Fruit fly (Drosophila melanogaster) whole organism, embryonic: Measurements from ENCODE around the gene CG12607.

Experiments
- B-H2 ChIP-seq: fragments of 200-800 bp; sonication (Bioruptor generic); optimal IDR thresholded peaks from 2 replicates; lab custom pipeline; 2018; ENCODE audit warnings: missing biosample characterization, mild to moderate bottlenecking, missing genetic modification characterization
- CG10147 ChIP-seq: fragments of 200-800 bp; sonication (Bioruptor generic); optimal IDR thresholded peaks from 2 replicates; lab custom pipeline; 2019; ENCODE audit warnings: missing biosample characterization, mild to moderate bottlenecking, missing genetic modification characterization, moderate library complexity
- CG12071 ChIP-seq: fragments of 200-800 bp; sonication (Bioruptor generic); optimal IDR thresholded peaks from 3 replicates; lab custom pipeline; 2018; ENCODE audit warnings: missing biosample characterization, mild to moderate bottlenecking, missing genetic modification characterization
- CG1233 ChIP-seq: fragments of 200-800 bp; sonication (Bioruptor generic); optimal IDR thresholded peaks from 4 replicates; lab custom pipeline; 2018; ENCODE audit warnings: missing biosample characterization, mild to moderate bottlenecking, missing genetic modification characterization
- CG12744 ChIP-seq: fragments of 200-800 bp; sonication (Bioruptor generic); optimal IDR thresholded peaks from 2 replicates; lab custom pipeline; 2016; ENCODE audit warnings: missing biosample characterization, missing genetic modification characterization
- CG15011 ChIP-seq: fragments of 200-800 bp; sonication (Bioruptor generic); optimal IDR thresholded peaks from 3 replicates; lab custom pipeline; 2018; ENCODE audit warnings: missing biosample characterization, mild to moderate bottlenecking, missing genetic modification characterization
- CG1529 ChIP-seq: fragments of 200-800 bp; sonication (Bioruptor generic); optimal IDR thresholded peaks from 3 replicates; lab custom pipeline; 2018; ENCODE audit warnings: missing biosample characterization, missing genetic modification characterization
- CG15601 ChIP-seq: fragments of 200-800 bp; sonication (Bioruptor generic); optimal IDR thresholded peaks from 3 replicates; lab custom pipeline; 2019; ENCODE audit warnings: missing biosample characterization, mild to moderate bottlenecking, missing genetic modification characterization, moderate library complexity
- CG16815 ChIP-seq: fragments of 200-800 bp; sonication (Bioruptor generic); optimal IDR thresholded peaks from 3 replicates; lab custom pipeline; 2017; ENCODE audit warnings: missing biosample characterization, mild to moderate bottlenecking, missing genetic modification characterization
- CG17328 ChIP-seq: fragments of 200-800 bp; sonication (Bioruptor generic); IDR thresholded peaks from 2 replicates; pipeline ENCODE4 v1.3.6; 2022; ENCODE audit warnings: missing biosample characterization, missing genetic modification characterization
- CG17385 ChIP-seq: fragments of 200-800 bp; sonication (Bioruptor generic); optimal IDR thresholded peaks from 3 replicates; lab custom pipeline; 2018; ENCODE audit warnings: missing biosample characterization, mild to moderate bottlenecking, missing genetic modification characterization
- CG4730 ChIP-seq: fragments of 200-800 bp; sonication (Bioruptor generic); IDR thresholded peaks from 2 replicates; pipeline ENCODE4 v1.3.6; 2022; ENCODE audit warnings: missing biosample characterization, missing genetic modification characterization
- CG5953 ChIP-seq: fragments of 200-800 bp; sonication (Bioruptor generic); IDR thresholded peaks from 2 replicates; pipeline ENCODE4 v1.3.6; 2022; ENCODE audit warnings: missing biosample characterization, missing genetic modification characterization
- CG7271 ChIP-seq: fragments of 200-800 bp; sonication (Bioruptor generic); optimal IDR thresholded peaks from 2 replicates; lab custom pipeline; 2018; ENCODE audit warnings: missing biosample characterization, mild to moderate bottlenecking, missing genetic modification characterization, moderate library complexity
- CG7372 ChIP-seq: fragments of 200-800 bp; sonication (Bioruptor generic); IDR thresholded peaks from 2 replicates; pipeline ENCODE4 v1.3.6; 2022; ENCODE audit warnings: missing biosample characterization, missing genetic modification characterization
- CG8281 ChIP-seq: fragments of 200-800 bp; sonication (Bioruptor generic); optimal IDR thresholded peaks from 2 replicates; lab custom pipeline; 2018; ENCODE audit warnings: missing biosample characterization, mild to moderate bottlenecking, missing genetic modification characterization, moderate library complexity
- CG8359 ChIP-seq: fragments of 200-800 bp; sonication (Bioruptor generic); optimal IDR thresholded peaks from 2 replicates; lab custom pipeline; 2017; ENCODE audit warnings: missing biosample characterization, mild to moderate bottlenecking, missing genetic modification characterization, borderline replicate concordance
- CG9215 ChIP-seq: fragments of 200-800 bp; sonication (Bioruptor generic); IDR thresholded peaks from 2 replicates; pipeline ENCODE4 v1.3.6; 2022; ENCODE audit warnings: missing biosample characterization, missing genetic modification characterization
- CG9437 ChIP-seq: fragments of 200-800 bp; sonication (Bioruptor generic); optimal IDR thresholded peaks from 2 replicates; lab custom pipeline; 2018; ENCODE audit warnings: missing biosample characterization, mild to moderate bottlenecking, missing genetic modification characterization
- CG9727 ChIP-seq: fragments of 200-800 bp; sonication (Bioruptor generic); optimal IDR thresholded peaks from 3 replicates; lab custom pipeline; 2017; ENCODE audit warnings: missing biosample characterization, mild to moderate bottlenecking, missing genetic modification characterization
- Camta ChIP-seq: fragments of 200-800 bp; sonication (Bioruptor generic); optimal IDR thresholded peaks from 2 replicates; lab custom pipeline; 2016; ENCODE audit warnings: missing biosample characterization, missing genetic modification characterization
- CkIIα-i1 ChIP-seq: fragments of 200-800 bp; sonication (Bioruptor generic); IDR thresholded peaks from 2 replicates; pipeline ENCODE4 v1.3.6; 2022; ENCODE audit warnings: missing biosample characterization, missing genetic modification characterization
- Dip3 ChIP-seq: fragments of 200-800 bp; sonication (Bioruptor generic); optimal IDR thresholded peaks from 3 replicates; lab custom pipeline; 2016; ENCODE audit warnings: missing biosample characterization, missing genetic modification characterization
- Fer3 ChIP-seq: fragments of 200-800 bp; sonication (Bioruptor generic); optimal IDR thresholded peaks from 2 replicates; lab custom pipeline; 2018; ENCODE audit warnings: missing biosample characterization, mild to moderate bottlenecking, missing genetic modification characterization, moderate library complexity
- Hey ChIP-seq: fragments of 200-800 bp; sonication (Bioruptor generic); optimal IDR thresholded peaks from 3 replicates; lab custom pipeline; 2018; ENCODE audit warnings: missing biosample characterization, mild to moderate bottlenecking, missing genetic modification characterization
- HmgZ ChIP-seq: fragments of 200-800 bp; sonication (Bioruptor generic); optimal IDR thresholded peaks from 2 replicates; lab custom pipeline; 2018; ENCODE audit warnings: missing biosample characterization, mild to moderate bottlenecking, missing genetic modification characterization
- Hr51 ChIP-seq, 2 experiments: fragments of 200-800 bp; sonication (Bioruptor generic); optimal IDR thresholded peaks; 2 replicates in 1 of 2; 3 replicates in 1 of 2; lab custom pipeline; 2016 to 2018; ENCODE audit warnings: missing biosample characterization in 2 of 2, missing genetic modification characterization in 2 of 2, mild to moderate bottlenecking in 1 of 2, moderate library complexity in 1 of 2
- Mes4 ChIP-seq: fragments of 200-800 bp; sonication (Bioruptor generic); optimal IDR thresholded peaks from 2 replicates; lab custom pipeline; 2016; ENCODE audit warnings: missing biosample characterization, missing genetic modification characterization
- NfI ChIP-seq: fragments of 200-800 bp; sonication (Bioruptor generic); optimal IDR thresholded peaks from 3 replicates; lab custom pipeline; 2018; ENCODE audit warnings: missing biosample characterization, mild to moderate bottlenecking, missing genetic modification characterization, moderate library complexity
- Xrp1 ChIP-seq: fragments of 200-800 bp; sonication (Bioruptor generic); IDR thresholded peaks from 2 replicates; pipeline ENCODE4 v1.3.6; 2022; ENCODE audit warnings: missing biosample characterization, missing genetic modification characterization
- dysf ChIP-seq: fragments of 200-800 bp; sonication (Bioruptor generic); IDR thresholded peaks from 3 replicates; pipeline ENCODE4 v1.3.6; 2022; ENCODE audit warnings: missing biosample characterization, missing genetic modification characterization
- ewg ChIP-seq: fragments of 200-800 bp; sonication (Bioruptor generic); optimal IDR thresholded peaks from 3 replicates; lab custom pipeline; 2017; ENCODE audit warnings: mild to moderate bottlenecking, missing biosample characterization, missing genetic modification reagents, missing genetic modification characterization
- exex ChIP-seq: fragments of 200-800 bp; sonication (Bioruptor generic); optimal IDR thresholded peaks from 4 replicates; lab custom pipeline; 2018; ENCODE audit warnings: missing biosample characterization, mild to moderate bottlenecking, missing genetic modification characterization, moderate library complexity
- fd64A ChIP-seq: fragments of 200-800 bp; sonication (Bioruptor generic); optimal IDR thresholded peaks from 3 replicates; lab custom pipeline; 2018; ENCODE audit warnings: missing biosample characterization, mild to moderate bottlenecking, missing genetic modification characterization
- gsb ChIP-seq: fragments of 200-800 bp; sonication (Bioruptor generic); IDR thresholded peaks from 2 replicates; pipeline ENCODE4 v1.3.6; 2022; ENCODE audit warnings: missing biosample characterization, missing genetic modification characterization
- hb ChIP-seq: fragments of 200-800 bp; sonication (Bioruptor generic); IDR thresholded peaks from 3 replicates; pipeline ENCODE4 v1.3.6; 2022; ENCODE audit warnings: missing biosample characterization, missing genetic modification characterization; ENCODE audit not compliant: partially characterized antibody
- jing ChIP-seq: fragments of 200-800 bp; sonication (Bioruptor generic); optimal IDR thresholded peaks from 2 replicates; lab custom pipeline; 2018; ENCODE audit warnings: missing biosample characterization, mild to moderate bottlenecking, missing genetic modification characterization
- lola ChIP-seq, 3 experiments: fragments of >200 bp in 2 of 3; fragments of 200-800 bp in 1 of 3; sonication (Bioruptor generic) in 1 of 3; optimal IDR thresholded peaks; 2 replicates each; lab custom pipeline; 2017 to 2019; ENCODE audit warnings: missing biosample characterization in 3 of 3, missing genetic modification characterization in 3 of 3, mild to moderate bottlenecking in 1 of 3, moderate library complexity in 1 of 3
- pfk ChIP-seq: fragments of 200-800 bp; sonication (Bioruptor generic); optimal IDR thresholded peaks from 2 replicates; lab custom pipeline; 2018; ENCODE audit warnings: missing biosample characterization, mild to moderate bottlenecking, missing genetic modification characterization, moderate library complexity
- psq ChIP-seq: fragments of 200-800 bp; sonication (Bioruptor generic); optimal IDR thresholded peaks from 2 replicates; lab custom pipeline; 2017; ENCODE audit warnings: missing biosample characterization, missing genetic modification characterization
- rib ChIP-seq: fragments of 200-800 bp; sonication (Bioruptor generic); IDR thresholded peaks from 2 replicates; pipeline ENCODE4 v1.3.6; 2022; ENCODE audit warnings: missing biosample characterization, missing genetic modification characterization
- sisA ChIP-seq: fragments of 200-800 bp; sonication (Bioruptor generic); IDR thresholded peaks from 2 replicates; pipeline ENCODE4 v1.3.6; 2022; ENCODE audit warnings: missing biosample characterization, missing genetic modification characterization
- stc ChIP-seq: fragments of 200-800 bp; sonication (Bioruptor generic); IDR thresholded peaks from 2 replicates; pipeline ENCODE4 v1.3.6; 2022; ENCODE audit warnings: missing biosample characterization, missing genetic modification characterization
- sug ChIP-seq: fragments of 200-800 bp; optimal IDR thresholded peaks from 2 replicates; lab custom pipeline; 2019; ENCODE audit warnings: missing biosample characterization, mild to moderate bottlenecking, missing genetic modification characterization, moderate library complexity
- tio ChIP-seq: fragments of 200-800 bp; sonication (Bioruptor generic); optimal IDR thresholded peaks from 2 replicates; lab custom pipeline; 2017; ENCODE audit warnings: missing biosample characterization, missing genetic modification characterization, inconsistent platforms
- toy ChIP-seq: fragments of 200-800 bp; sonication (Bioruptor generic); IDR thresholded peaks from 2 replicates; pipeline ENCODE4 v1.3.6; 2022; ENCODE audit warnings: missing biosample characterization, missing genetic modification characterization
- vvl ChIP-seq: fragments of 200-800 bp; sonication (Bioruptor generic); IDR thresholded peaks from 2 replicates; pipeline ENCODE4 v1.3.6; 2022; ENCODE audit warnings: missing biosample characterization, missing genetic modification characterization
- wek ChIP-seq: fragments of 200-800 bp; sonication (Bioruptor generic); optimal IDR thresholded peaks from 3 replicates; lab custom pipeline; 2018; ENCODE audit warnings: missing biosample characterization, mild to moderate bottlenecking, missing genetic modification characterization, moderate library complexity
- zf30C ChIP-seq: fragments of 200-800 bp; sonication (Bioruptor generic); optimal IDR thresholded peaks from 3 replicates; lab custom pipeline; 2018; ENCODE audit warnings: missing biosample characterization, mild to moderate bottlenecking, missing genetic modification characterization

The CG12607 gene

DNA sequence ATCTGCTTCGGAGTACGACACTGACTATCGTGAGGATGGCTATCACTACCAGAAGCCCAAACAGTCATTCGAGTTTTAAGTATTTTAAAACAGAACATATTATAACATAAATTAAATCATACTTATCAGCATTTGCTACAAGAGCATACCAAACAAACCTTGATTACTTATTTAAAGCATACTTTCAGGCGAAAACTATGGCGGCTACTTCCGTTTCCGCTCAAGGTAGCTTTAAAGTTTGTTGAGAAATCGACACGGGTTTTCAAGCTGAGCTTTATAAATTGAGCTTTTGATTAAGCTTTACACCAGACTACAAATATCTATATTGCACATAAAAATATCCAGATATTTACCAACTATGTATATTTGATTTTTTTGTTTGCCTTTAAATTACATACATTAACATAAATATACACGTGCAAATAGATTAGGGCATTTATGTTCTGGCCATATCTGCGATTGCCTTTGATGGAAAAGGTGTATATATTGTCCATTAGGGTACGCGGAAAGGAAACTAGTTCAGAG is 28.6 kb downstream of the CG12607 start (continued):
- TF ChIP-seq jing (GFP tag; lab: Kevin White, UChicago), result peak; percentile 36
- TF ChIP-seq CG12744, result peak; percentile 91
- peak; percentile 81 for TF ChIP-seq CG5953 (GFP tag; lab: Robert Waterston, UW)
- peak; percentile 84 for TF ChIP-seq CG17328 (GFP tag; lab: Robert Waterston, UW)
- TF ChIP-seq CG10147 (GFP tag; lab: Kevin White, UChicago), result peak; percentile 88
- peak; percentile 72 for TF ChIP-seq sug (tag; lab: Kevin White, UChicago)
- peak; percentile 86 for TF ChIP-seq CG15011 (GFP tag; lab: Kevin White, UChicago)
- TF ChIP-seq rib (GFP tag; lab: Robert Waterston, UW), result no peak; the same call in 1 of the 2 replicates
- TF ChIP-seq CG16815 (GFP tag; lab: Kevin White, UChicago), result no peak
- peak; percentile 22 for TF ChIP-seq tio (GFP tag; lab: Kevin White, UChicago)
- peak; percentile 55 for TF ChIP-seq ewg
- TF ChIP-seq vvl (GFP tag; lab: Robert Waterston, UW), result peak; percentile 89
- peak; percentile 94 for TF ChIP-seq CG7271 (tag; lab: Kevin White, UChicago)
- TF ChIP-seq gsb (GFP tag; lab: Robert Waterston, UW), result 0 out of 2 replicates have a peak, but pooled peaks have one; percentile 22
- TF ChIP-seq dysf (GFP tag; lab: Robert Waterston, UW), result peak; percentile 35; the same call in 1 of the 3 replicates
- peak; percentile 97 for TF ChIP-seq CG12071
- TF ChIP-seq CG4730 (GFP tag; lab: Robert Waterston, UW), result no peak
- peak; percentile 79 for TF ChIP-seq pfk
- peak; percentile 92 for TF ChIP-seq B-H2 (GFP tag; lab: Kevin White, UChicago)
- TF ChIP-seq toy (GFP tag; lab: Robert Waterston, UW), result 0 out of 2 replicates have a peak, but pooled peaks have one; percentile 32
- TF ChIP-seq CkIIα-i1 (GFP tag; lab: Robert Waterston, UW), result no peak
- TF ChIP-seq fd64A (GFP tag; lab: Kevin White, UChicago), result peak; percentile 90
- TF ChIP-seq CG9215 (GFP tag; lab: Robert Waterston, UW), result no peak
- no peak; the same call in 1 of the 2 replicates for TF ChIP-seq CG7372 (GFP tag; lab: Robert Waterston, UW)
- peak; percentile 87 for TF ChIP-seq Fer3 (tag; lab: Kevin White, UChicago)
- peak; percentile 81 for TF ChIP-seq CG15601
- TF ChIP-seq Hey (tag; lab: Kevin White, UChicago), result peak; percentile 79
- TF ChIP-seq exex (tag; lab: Kevin White, UChicago), result peak; percentile 57
- peak; percentile 42 for TF ChIP-seq Dip3 (GFP tag; lab: Kevin White, UChicago)
- TF ChIP-seq NfI (GFP tag; lab: Kevin White, UChicago), result peak; percentile 95
- TF ChIP-seq sisA (GFP tag; lab: Robert Waterston, UW), result no peak
- peak; percentile 1 for TF ChIP-seq psq (GFP tag; lab: Kevin White, UChicago)
- TF ChIP-seq hb, result no peak
- no peak for TF ChIP-seq lola (GFP tag; optimal IDR thresholded peaks at IDR 0.05; lab: Kevin White, UChicago)
- peak; percentile 89 for TF ChIP-seq wek (GFP tag; lab: Kevin White, UChicago)
- TF ChIP-seq CG8359 (GFP tag; lab: Kevin White, UChicago), result peak; percentile 81
- TF ChIP-seq HmgZ, result peak; percentile 82
- peak; percentile 76 for TF ChIP-seq Mes4 (GFP tag; lab: Kevin White, UChicago)
- TF ChIP-seq Hr51 (GFP tag; optimal IDR thresholded peaks at IDR 0.05; lab: Kevin White, UChicago), result peak; percentile 49 to 83
- TF ChIP-seq stc, result peak; percentile 78; the same call in 1 of the 2 replicates
- TF ChIP-seq CG9727, result peak; percentile 68
- peak; percentile 93 for TF ChIP-seq CG1233
- TF ChIP-seq Xrp1 (GFP tag; lab: Robert Waterston, UW), result no peak
- peak; percentile 30 for TF ChIP-seq zf30C (GFP tag; lab: Kevin White, UChicago)
- TF ChIP-seq CG8281, result peak; percentile 63
- TF ChIP-seq Camta, result peak; percentile 79
- peak; percentile 88 for TF ChIP-seq CG17385 (GFP tag; lab: Kevin White, UChicago)
- TF ChIP-seq CG9437, result peak; percentile 72
- peak; percentile 86 for TF ChIP-seq CG1529
